Fruit fly (Drosophila melanogaster) Kc167 (cell line): ENCODE results near the gene PGAP5.

Experiments used
- Myc ChIP-seq: fragments of >200 bp; optimal IDR thresholded peaks from 2 replicates; lab custom pipeline; 2017; ENCODE audit warnings: missing external identifiers
- Sin3A ChIP-seq: fragments of >200 bp; optimal IDR thresholded peaks from 2 replicates; lab custom pipeline; 2018; ENCODE audit warnings: missing external identifiers
- h ChIP-seq: fragments of >200 bp; optimal IDR thresholded peaks from 3 replicates; lab custom pipeline; 2018; ENCODE audit warnings: missing external identifiers
- insv ChIP-seq: fragments of >200 bp; optimal IDR thresholded peaks from 3 replicates; lab custom pipeline; 2018; ENCODE audit warnings: missing external identifiers
- psq ChIP-seq: fragments of >200 bp; optimal IDR thresholded peaks from 2 replicates; lab custom pipeline; 2017; ENCODE audit warnings: missing external identifiers
- ttk ChIP-seq: sonication (Bioruptor generic); optimal IDR thresholded peaks from 2 replicates; lab custom pipeline; 2017; ENCODE audit warnings: missing external identifiers

Gene PGAP5

dm6 chr2L:8198757-8199156, at the start of gene PGAP5:
PGAP5 (plus strand) TSS chr2L:8198882.
- TF ChIP-seq h (no peak), insv (lab: Kevin White, UChicago) (no peak), Sin3A (lab: Kevin White, UChicago) (no peak), ttk (lab: Kevin White, UChicago) (no peak), Myc (no peak), psq (lab: Kevin White, UChicago) (no peak)

DNA sequence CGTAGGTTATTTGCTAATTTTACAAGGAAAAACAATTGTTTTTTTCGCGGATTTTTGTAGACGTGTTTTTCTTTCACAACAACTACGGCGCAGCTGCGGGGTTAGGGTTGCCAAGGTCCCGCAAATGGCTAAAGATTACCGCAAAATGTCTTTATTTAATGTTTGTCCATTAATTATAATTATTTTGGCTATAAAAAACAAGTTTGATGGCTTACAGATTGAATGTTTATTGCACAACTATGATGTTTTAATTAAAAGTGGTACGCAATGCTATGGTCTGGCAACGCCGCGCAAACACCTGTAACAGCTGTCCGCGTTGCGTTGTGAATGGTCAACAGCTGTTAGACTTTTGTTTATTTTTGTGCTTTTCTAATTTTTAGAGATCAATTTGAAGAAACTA, 42.0 kb upstream of the PGAP5 start:
- TF ChIP-seq h (no peak), Myc (no peak), insv (lab: Kevin White, UChicago) (no peak), psq (lab: Kevin White, UChicago) (no peak)

dm6 chr2L:8157166-8157565, 41.5 kb upstream of the PGAP5 start:
- no peak for TF ChIP-seq psq (lab: Kevin White, UChicago)
- TF ChIP-seq Sin3A (lab: Kevin White, UChicago): no peak
- no peak for TF ChIP-seq Myc
- TF ChIP-seq ttk (lab: Kevin White, UChicago): no peak
- no peak for TF ChIP-seq insv (lab: Kevin White, UChicago)
- no peak for TF ChIP-seq h

DNA sequence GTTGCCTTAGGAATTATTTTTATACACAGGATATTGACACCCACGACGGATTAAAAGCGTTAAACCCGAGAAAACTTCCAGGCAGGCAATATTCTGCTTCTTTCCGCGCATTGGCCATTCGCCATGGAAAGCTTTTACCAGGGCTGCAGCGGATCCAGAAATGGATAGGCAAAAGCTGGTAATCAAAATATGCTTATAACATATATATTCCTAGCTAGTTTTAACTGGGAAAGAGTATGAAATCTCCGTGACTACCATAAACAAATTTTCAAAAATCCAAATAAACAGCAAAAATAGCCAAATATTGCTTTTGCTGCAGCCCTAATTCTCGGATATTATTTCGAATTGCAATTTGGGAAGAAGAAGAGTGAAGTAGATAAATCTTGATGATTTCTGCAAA, 39.2 kb upstream of the PGAP5 start, which contains the start of the genes PAPLA1 and Rbsn-5:
PAPLA1 (minus strand) TSS at position 141 of the 400 bp plus-strand sequence.
Rbsn-5 (plus strand) TSS at position 335 of the 400 bp plus-strand sequence.
- TF ChIP-seq ttk (lab: Kevin White, UChicago) (no peak), psq (lab: Kevin White, UChicago) (no peak), h (no peak), Sin3A (lab: Kevin White, UChicago) (no peak), Myc (no peak), insv (lab: Kevin White, UChicago) (no peak)

DNA sequence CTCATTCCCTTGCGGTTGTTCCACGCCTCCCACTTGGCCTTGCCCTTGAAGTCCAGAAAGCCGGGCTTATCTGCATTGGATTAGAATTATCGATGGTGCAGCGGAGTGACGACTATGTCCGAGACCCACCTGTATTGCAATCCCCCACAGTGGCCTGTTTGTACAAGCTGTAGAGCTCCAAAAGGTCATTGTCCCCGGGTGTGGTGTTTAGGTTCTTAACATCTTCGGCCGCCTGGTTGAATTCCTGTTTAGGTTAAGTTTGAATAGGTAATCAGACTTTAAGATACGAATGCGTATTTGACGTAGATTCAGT, 36.7 kb upstream of the PGAP5 start:
- TF ChIP-seq ttk (lab: Kevin White, UChicago) (no peak), Myc (no peak), Sin3A (lab: Kevin White, UChicago) (no peak), insv (lab: Kevin White, UChicago) (no peak), h (no peak), psq (lab: Kevin White, UChicago) (no peak)

DNA sequence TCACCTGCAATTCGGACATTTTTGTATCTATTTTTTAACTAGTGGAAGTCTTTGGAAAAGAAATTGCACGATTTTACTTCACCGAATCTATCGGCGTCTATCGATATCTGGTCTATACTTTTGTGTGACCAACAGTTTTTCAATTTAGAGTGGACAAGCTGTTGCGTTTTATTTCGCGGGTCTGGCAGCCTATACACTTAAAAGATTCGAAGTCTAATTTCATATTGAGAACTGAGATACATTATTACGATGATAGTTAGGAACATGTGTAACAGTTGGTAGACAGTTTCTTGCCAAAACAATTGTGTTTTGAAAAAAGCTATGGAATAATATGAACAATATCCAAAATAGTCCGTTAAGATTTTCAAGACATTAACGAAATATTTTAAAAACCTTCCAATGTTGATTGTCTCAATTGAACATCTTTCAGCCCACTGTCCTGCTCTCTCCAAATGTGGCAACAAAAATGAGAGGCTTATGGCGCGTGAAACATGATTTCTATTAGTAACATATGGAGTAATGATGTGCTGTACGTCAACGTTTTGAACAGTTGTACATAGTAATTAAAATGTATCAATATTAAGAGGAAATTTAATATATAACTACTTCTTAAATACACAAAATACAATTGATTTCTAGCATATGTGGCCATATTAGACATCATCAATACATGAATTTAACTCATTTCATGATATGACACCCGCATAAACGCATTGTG, 36.2 kb upstream of the PGAP5 start, which contains the start of gene Acbp1:
Acbp1 (minus strand) TSS at position 146 of the 718 bp plus-strand sequence.
- no peak for TF ChIP-seq Sin3A (lab: Kevin White, UChicago)
- no peak for TF ChIP-seq insv (lab: Kevin White, UChicago)
- no peak for TF ChIP-seq psq (lab: Kevin White, UChicago)
- TF ChIP-seq h: no peak

- TF ChIP-seq Myc (no peak), ttk (lab: Kevin White, UChicago) (no peak), h (no peak), psq (lab: Kevin White, UChicago) (no peak), Sin3A (lab: Kevin White, UChicago) (no peak), insv (lab: Kevin White, UChicago) (no peak)
Observed at dm6 chr2L:8163025-8163351, 35.7 kb upstream of the PGAP5 start, which contains the start of gene Piezo. Piezo (plus strand) TSS chr2L:8163073.

DNA sequence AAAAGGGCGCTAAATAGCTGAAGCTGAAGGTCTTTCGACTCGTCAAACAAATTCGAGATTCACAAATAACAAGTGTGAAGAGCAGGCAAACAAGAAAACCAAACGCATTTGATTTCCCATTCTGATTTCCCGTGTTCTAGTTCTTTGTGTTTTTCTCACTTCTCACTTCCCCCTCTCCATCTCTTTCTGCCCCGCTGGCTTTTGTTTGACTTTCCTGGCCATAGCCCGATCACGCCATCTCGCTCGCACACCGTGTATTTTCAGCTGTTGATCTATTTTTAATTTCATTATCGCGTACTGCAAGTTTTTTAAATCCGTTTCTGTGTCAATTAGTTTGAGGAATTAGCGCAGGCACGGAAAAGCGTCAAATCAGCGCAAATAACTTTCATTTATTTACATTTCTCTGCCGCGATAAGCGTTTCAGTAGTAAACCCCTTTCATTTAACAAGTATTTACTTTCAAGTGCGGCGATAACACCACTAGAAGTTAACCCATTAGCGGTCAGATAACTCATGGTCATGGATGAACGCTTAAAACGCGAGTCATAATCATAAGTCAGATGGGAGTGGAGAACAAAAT, 35.0 kb upstream of the PGAP5 start:
- TF ChIP-seq Sin3A (lab: Kevin White, UChicago): no peak
- TF ChIP-seq ttk (lab: Kevin White, UChicago): no peak
- TF ChIP-seq h: no peak

dm6 chr2L:8164219-8164618, 34.5 kb upstream of the PGAP5 start:
- TF ChIP-seq insv (lab: Kevin White, UChicago): no peak
- no peak for TF ChIP-seq psq (lab: Kevin White, UChicago)
- no peak for TF ChIP-seq ttk (lab: Kevin White, UChicago)
- no peak for TF ChIP-seq Myc
- no peak for TF ChIP-seq h
- TF ChIP-seq Sin3A (lab: Kevin White, UChicago): no peak

DNA sequence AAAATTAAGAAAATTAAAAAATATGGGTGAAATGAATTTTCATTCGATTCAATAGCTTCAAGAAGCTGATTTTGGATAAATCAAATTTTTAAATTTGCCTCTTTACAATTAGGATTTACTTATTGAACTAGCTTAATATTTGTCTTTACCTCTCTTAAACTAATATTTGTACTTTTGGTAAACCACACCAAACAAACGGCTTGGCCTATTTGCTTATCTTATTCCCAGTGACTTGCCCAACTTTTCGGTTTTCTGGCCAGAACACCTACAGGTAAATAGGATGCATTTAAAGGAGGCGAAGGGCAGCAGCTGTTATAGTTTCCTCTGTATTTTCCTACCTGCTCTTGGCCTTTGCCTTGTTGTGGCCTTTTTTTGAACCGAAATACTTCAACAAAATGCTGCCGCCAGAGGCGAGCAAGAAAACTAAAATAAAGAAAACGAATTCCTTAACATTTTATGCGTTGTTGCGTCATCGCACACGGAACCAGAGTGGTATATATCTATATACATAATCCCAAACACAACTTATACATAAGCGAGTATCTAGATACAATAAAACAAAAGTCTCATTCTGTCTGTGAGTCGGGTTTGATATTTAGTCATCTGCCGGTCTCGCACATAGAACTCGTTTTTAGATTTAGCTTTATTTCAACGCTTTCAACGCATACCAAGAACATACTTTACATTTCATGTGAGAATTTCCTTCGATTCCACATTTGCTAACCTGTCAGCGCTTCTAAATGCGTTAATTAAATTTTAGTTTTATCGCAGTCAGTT, 32.7 kb upstream of the PGAP5 start:
- TF ChIP-seq insv (lab: Kevin White, UChicago) (no peak), Sin3A (lab: Kevin White, UChicago) (no peak), Myc (no peak), ttk (lab: Kevin White, UChicago) (no peak), h (no peak), psq (lab: Kevin White, UChicago) (no peak)

dm6 chr2L:8168075-8168474, 30.6 kb upstream of the PGAP5 start:
- TF ChIP-seq Sin3A (lab: Kevin White, UChicago): no peak
- TF ChIP-seq insv (lab: Kevin White, UChicago): no peak
- no peak for TF ChIP-seq Myc
- TF ChIP-seq ttk (lab: Kevin White, UChicago): no peak
- no peak for TF ChIP-seq h
- no peak for TF ChIP-seq psq (lab: Kevin White, UChicago)

DNA sequence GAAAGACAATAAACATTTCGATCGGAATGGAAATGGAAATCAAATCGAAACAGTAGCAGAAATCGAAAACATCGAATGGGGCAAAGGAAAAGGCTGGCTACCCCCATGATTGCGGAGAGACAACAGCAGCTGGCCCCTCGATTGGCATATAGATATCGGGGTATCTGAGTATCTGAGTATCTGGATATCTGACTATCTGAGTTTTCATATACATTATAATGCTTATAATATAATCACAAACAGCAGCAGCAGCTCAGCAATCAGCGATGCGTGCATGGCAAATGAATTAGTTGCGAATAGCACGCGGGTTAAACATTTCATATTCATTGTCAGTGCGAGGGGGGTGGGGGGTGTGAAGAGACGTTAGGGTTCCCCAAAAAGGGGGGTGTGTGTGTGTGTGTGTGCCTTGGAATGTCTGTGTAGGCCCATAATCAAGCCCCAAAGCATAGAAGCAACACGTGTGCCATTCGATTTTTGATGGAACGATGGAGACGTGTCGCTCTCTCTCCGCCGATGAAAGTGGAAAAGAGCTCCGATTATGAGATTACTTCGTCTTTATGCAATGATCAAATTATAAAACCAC, 28.0 kb upstream of the PGAP5 start:
- TF ChIP-seq Sin3A (lab: Kevin White, UChicago): no peak
- TF ChIP-seq ttk (lab: Kevin White, UChicago): no peak
- no peak for TF ChIP-seq insv (lab: Kevin White, UChicago)
